Fruit fly (Drosophila melanogaster): ENCODE measurements around the gene epsilonCOP.

epsilonCOP gene

dm6 chr2L:6508666-6509065 lies 19.8 kb downstream of the epsilonCOP start (continued):
- TF ChIP-seq zen (tag; optimal IDR thresholded peaks at IDR 0.05) (peak; percentile 41), CG12391 (tag; optimal IDR thresholded peaks at IDR 0.05) (peak; percentile 46), ac (GFP tag; optimal IDR thresholded peaks at IDR 0.05) (no peak), MTF-1 (GFP tag; optimal IDR thresholded peaks at IDR 0.05; ENCODE audit: borderline replicate concordance) (no peak), CG4404 (GFP tag; IDR thresholded peaks at IDR 0.05) (0 out of 2 replicates have a peak, but pooled peaks have one; percentile 34), dan (GFP tag; IDR thresholded peaks at IDR 0.05) (no peak), Gsc (GFP tag; IDR thresholded peaks at IDR 0.05) (no peak), CG17359 (tag; optimal IDR thresholded peaks at IDR 0.05) (peak; percentile 44), mam (GFP tag; optimal IDR thresholded peaks at IDR 0.05) (no peak), CG6272 (GFP tag; IDR thresholded peaks at IDR 0.05) (no peak), CG4282 (GFP tag; optimal IDR thresholded peaks at IDR 0.05) (no peak), seq (GFP tag; IDR thresholded peaks at IDR 0.05) (no peak), wdn (GFP tag; IDR thresholded peaks at IDR 0.05) (no peak), CG7928 (GFP tag; optimal IDR thresholded peaks at IDR 0.05) (no peak), CG32772 (GFP tag; IDR thresholded peaks at IDR 0.05) (no peak), CG9817 (tag; optimal IDR thresholded peaks at IDR 0.05) (no peak), CG13775 (GFP tag; optimal IDR thresholded peaks at IDR 0.05) (no peak), Ptx1 (GFP tag; IDR thresholded peaks at IDR 0.05) (0 out of 2 replicates have a peak, but pooled peaks have one; percentile 26), nmo (GFP tag; optimal IDR thresholded peaks at IDR 0.05) (peak; percentile 40), dm (GFP tag; optimal IDR thresholded peaks at IDR 0.05) (no peak), CG10959 (GFP tag; IDR thresholded peaks at IDR 0.05) (no peak), CG6175 (GFP tag; IDR thresholded peaks at IDR 0.05) (no peak), CG14050 (GFP tag; IDR thresholded peaks at IDR 0.05) (no peak), CG11093 (GFP tag; IDR thresholded peaks at IDR 0.05) (no peak), Sox100B (GFP tag; optimal IDR thresholded peaks at IDR 0.05) (peak; percentile 21), tin (GFP tag; optimal IDR thresholded peaks at IDR 0.05) (no peak), CG1233 (GFP tag; optimal IDR thresholded peaks at IDR 0.05) (no peak), hkb (optimal IDR thresholded peaks at IDR 0.05) (no peak), hkb (GFP tag; IDR thresholded peaks at IDR 0.05) (peak; percentile 36; the same call in 1 of the 2 replicates), ranshi (GFP tag; IDR thresholded peaks at IDR 0.05) (no peak), nerfin-1 (tag; optimal IDR thresholded peaks at IDR 0.05) (no peak), Dref (GFP tag; IDR thresholded peaks at IDR 0.05) (no peak), fd64A (GFP tag; optimal IDR thresholded peaks at IDR 0.05) (no peak), CG10147 (GFP tag; optimal IDR thresholded peaks at IDR 0.05) (no peak), z (GFP tag; IDR thresholded peaks at IDR 0.05) (no peak), CG16815 (GFP tag; optimal IDR thresholded peaks at IDR 0.05) (no peak), NFAT (GFP tag; IDR thresholded peaks at IDR 0.05) (no peak), MESR4 (GFP tag; optimal IDR thresholded peaks at IDR 0.05) (no peak), Asciz (GFP tag; optimal IDR thresholded peaks at IDR 0.05) (no peak), CG6765 (GFP tag; optimal IDR thresholded peaks at IDR 0.05) (no peak), CG1529 (GFP tag; optimal IDR thresholded peaks at IDR 0.05) (no peak), CG17328 (GFP tag; IDR thresholded peaks at IDR 0.05) (0 out of 2 replicates have a peak, but pooled peaks have one; percentile 20), Optix (GFP tag; IDR thresholded peaks at IDR 0.05) (no peak), Fer3 (tag; optimal IDR thresholded peaks at IDR 0.05) (no peak), CG31441 (GFP tag; IDR thresholded peaks at IDR 0.05) (peak; percentile 30; the same call in 1 of the 2 replicates), CG13624 (GFP tag; optimal IDR thresholded peaks at IDR 0.05) (no peak), zf30C (GFP tag; optimal IDR thresholded peaks at IDR 0.05) (peak; percentile 3), phol (tag; optimal IDR thresholded peaks at IDR 0.05) (peak; percentile 49), kay (GFP tag; optimal IDR thresholded peaks at IDR 0.05) (no peak), maf-S (GFP tag; optimal IDR thresholded peaks at IDR 0.05) (no peak), CG8388 (GFP tag; optimal IDR thresholded peaks at IDR 0.05) (peak; percentile 13), scrt (GFP tag; optimal IDR thresholded peaks at IDR 0.05) (no peak)

Data from whole organism, embryonic.